Worm (Caenorhabditis elegans) whole organism, young adult: ENCODE results near the gene gcy-27.

ENCODE experiments used
- fkh-3 ChIP-seq: sonication (generic microtip); optimal IDR thresholded peaks from 2 replicates; lab custom pipeline; 2016; ENCODE audit warnings: mild to moderate bottlenecking, missing genetic modification characterization, missing compliant biosample characterization
- hsf-1 ChIP-seq: fragments of 200-800 bp; sonication (Bioruptor generic); IDR thresholded peaks from 2 replicates; pipeline ENCODE4 v1.3.6; 2022; ENCODE audit warnings: missing genetic modification reagents, missing genetic modification characterization, missing compliant biosample characterization
- madf-3 ChIP-seq: fragments of 200-800 bp; sonication (Bioruptor generic); IDR thresholded peaks from 2 replicates; pipeline ENCODE4 v1.3.6; 2022; ENCODE audit warnings: missing genetic modification reagents, missing genetic modification characterization, missing compliant biosample characterization
- pha-4 ChIP-seq: fragments of 150-350 bp; sonication (generic microtip); optimal IDR thresholded peaks from 2 replicates; lab custom pipeline; 2014; ENCODE audit warnings: missing biosample characterization, missing genetic modification reagents, missing genetic modification characterization
- snpc-4 ChIP-seq, 5 experiments: fragments of 150-350 bp in 1 of 5; sonication (generic microtip) in 4 of 5; optimal IDR thresholded peaks; 2 replicates each; lab custom pipeline; 2014 to 2018; ENCODE audit warnings: missing genetic modification characterization in 5 of 5, missing biosample characterization in 3 of 5, antibody characterized with exemption in 2 of 5, mild to moderate bottlenecking in 2 of 5, missing compliant biosample characterization in 2 of 5, missing genotype in 2 of 5, moderate library complexity in 2 of 5, missing genetic modification reagents in 1 of 5

DNA sequence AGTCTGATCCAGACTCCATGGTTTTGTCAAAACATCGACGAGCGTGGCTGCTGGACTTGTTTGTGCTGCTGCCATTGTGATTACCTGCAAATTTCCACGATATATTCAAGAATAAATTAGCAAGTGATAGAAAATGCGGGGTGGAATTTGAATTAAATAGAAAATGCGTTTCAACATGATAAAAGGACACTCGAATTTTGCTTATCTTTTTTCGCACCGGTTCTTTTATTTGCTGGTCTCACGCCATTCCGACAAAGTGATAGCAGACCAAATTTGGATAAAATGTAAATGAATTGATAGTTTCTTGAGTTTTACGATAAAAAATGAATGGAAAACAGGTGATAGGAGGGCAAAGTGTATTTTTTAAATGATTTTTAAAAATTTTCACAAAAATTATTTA, 30.9 kb upstream of the gcy-27 start, which contains the start of gene elo-2:
- TF ChIP-seq snpc-4 (GFP tag; optimal IDR thresholded peaks at IDR 0.05; lab: Kevin White, UChicago) (no peak), snpc-4 (tag; optimal IDR thresholded peaks at IDR 0.05; lab: Kevin White, UChicago) (no peak), hsf-1 (GFP tag; lab: Robert Waterston, UW) (no peak), fkh-3 (no peak), madf-3 (GFP tag; lab: Robert Waterston, UW) (no peak), pha-4 (tag; lab: Kevin White, UChicago) (no peak)
